Worm (Caenorhabditis elegans) whole organism, young adult: ENCODE measurements around the gene cpt-2.

Source experiments
- B0035.1 ChIP-seq: sonication (generic microtip); optimal IDR thresholded peaks from 2 replicates; lab custom pipeline; 2016; ENCODE audit warnings: missing genetic modification characterization, mild to moderate bottlenecking, missing compliant biosample characterization, missing genotype, missing genetic modification reagents
- B0261.1 ChIP-seq: sonication (generic microtip); optimal IDR thresholded peaks from 2 replicates; lab custom pipeline; 2016; ENCODE audit warnings: mild to moderate bottlenecking, missing genetic modification characterization, moderate library complexity, missing compliant biosample characterization
- B0336.3 ChIP-seq: fragments of 200-800 bp; sonication (Bioruptor generic); IDR thresholded peaks from 2 replicates; pipeline ENCODE4 v1.3.6; 2022; ENCODE audit warnings: missing genetic modification characterization, missing compliant biosample characterization
- C17E4.6 ChIP-seq: fragments of 200-800 bp; sonication (Bioruptor generic); IDR thresholded peaks from 2 replicates; pipeline ENCODE4 v1.3.6; 2022; ENCODE audit warnings: missing genetic modification reagents, missing genetic modification characterization, missing compliant biosample characterization
- D2030.7 ChIP-seq: fragments of 200-800 bp; sonication (Bioruptor generic); IDR thresholded peaks from 2 replicates; pipeline ENCODE4 v1.3.6; 2022; ENCODE audit warnings: missing genetic modification reagents, missing genetic modification characterization, missing compliant biosample characterization
- F37B4.10 ChIP-seq: fragments of 200-800 bp; sonication (Bioruptor generic); IDR thresholded peaks from 2 replicates; pipeline ENCODE4 v1.3.6; 2022; ENCODE audit warnings: missing genetic modification characterization, missing compliant biosample characterization
- F39B2.1 ChIP-seq: fragments of 200-800 bp; sonication (Bioruptor generic); IDR thresholded peaks from 2 replicates; pipeline ENCODE4 v1.3.6; 2022; ENCODE audit warnings: missing genetic modification reagents, missing genetic modification characterization, missing compliant biosample characterization
- F55B11.4 ChIP-seq: sonication (generic microtip); optimal IDR thresholded peaks from 2 replicates; lab custom pipeline; 2016; ENCODE audit warnings: missing compliant biosample characterization, missing genetic modification characterization, borderline replicate concordance; ENCODE audit not compliant: insufficient read depth
- Y53G8AR.9 ChIP-seq: fragments of 200-800 bp; sonication (Bioruptor generic); conservative IDR thresholded peaks from 2 replicates; pipeline ENCODE4 v1.3.6; 2022; ENCODE audit warnings: missing genetic modification reagents, missing genetic modification characterization, missing compliant biosample characterization
- Y56A3A.18 ChIP-seq: fragments of 200-800 bp; sonication (Bioruptor generic); IDR thresholded peaks from 2 replicates; pipeline ENCODE4 v1.3.6; 2022; ENCODE audit warnings: missing genetic modification reagents, missing genetic modification characterization, missing compliant biosample characterization
- athp-1 ChIP-seq: sonication (generic microtip); optimal IDR thresholded peaks from 2 replicates; lab custom pipeline; 2017; ENCODE audit warnings: mild to moderate bottlenecking, missing genetic modification characterization, missing compliant biosample characterization
- bed-2 ChIP-seq: fragments of 200-800 bp; sonication (Bioruptor generic); IDR thresholded peaks from 2 replicates; pipeline ENCODE4 v1.3.6; 2022; ENCODE audit warnings: missing genetic modification reagents, missing genetic modification characterization, missing compliant biosample characterization
- cebp-2 ChIP-seq: fragments of 200-800 bp; sonication (Bioruptor generic); IDR thresholded peaks from 2 replicates; pipeline ENCODE4 v1.3.6; 2022; ENCODE audit warnings: missing genetic modification characterization, missing compliant biosample characterization
- ceh-27 ChIP-seq: fragments of 200-800 bp; sonication (Bioruptor generic); optimal IDR thresholded peaks from 2 replicates; lab custom pipeline; 2018; ENCODE audit warnings: mild to moderate bottlenecking, missing genetic modification characterization, moderate library complexity, missing compliant biosample characterization
- ceh-79 ChIP-seq: sonication (generic microtip); optimal IDR thresholded peaks from 2 replicates; lab custom pipeline; 2017; ENCODE audit warnings: mild to moderate bottlenecking, missing genetic modification characterization, missing compliant biosample characterization
- chd-7 ChIP-seq: sonication (generic microtip); optimal IDR thresholded peaks from 2 replicates; lab custom pipeline; 2016; ENCODE audit warnings: mild to moderate bottlenecking, missing genetic modification characterization, moderate library complexity, missing compliant biosample characterization
- egl-18 ChIP-seq: fragments of 200-800 bp; sonication (Bioruptor generic); IDR thresholded peaks from 2 replicates; pipeline ENCODE4 v1.3.6; 2022; ENCODE audit warnings: missing genetic modification reagents, missing genetic modification characterization, missing compliant biosample characterization
- ekl-4 ChIP-seq: fragments of 200-800 bp; sonication (Bioruptor generic); IDR thresholded peaks from 2 replicates; pipeline ENCODE4 v1.3.6; 2022; ENCODE audit warnings: missing genetic modification reagents, missing genetic modification characterization, missing compliant biosample characterization
- fkh-3 ChIP-seq: sonication (generic microtip); optimal IDR thresholded peaks from 2 replicates; lab custom pipeline; 2016; ENCODE audit warnings: mild to moderate bottlenecking, missing genetic modification characterization, missing compliant biosample characterization
- him-1 ChIP-seq: sonication (generic microtip); optimal IDR thresholded peaks from 2 replicates; lab custom pipeline; 2016; ENCODE audit warnings: missing genotype, missing genetic modification reagents, missing genetic modification characterization, missing compliant biosample characterization
- hmg-1.2 ChIP-seq: fragments of 200-800 bp; sonication (Bioruptor generic); IDR thresholded peaks from 2 replicates; pipeline ENCODE4 v1.3.6; 2022; ENCODE audit warnings: missing genetic modification reagents, missing genetic modification characterization, missing compliant biosample characterization
- let-607 ChIP-seq, 2 experiments: fragments of 200-800 bp in 1 of 2; sonication (Bioruptor generic) in 1 of 2; sonication (generic microtip) in 1 of 2; optimal IDR thresholded peaks; 2 replicates each; lab custom pipeline; 2016 to 2018; ENCODE audit warnings: mild to moderate bottlenecking in 2 of 2, missing compliant biosample characterization in 2 of 2, missing genetic modification characterization in 2 of 2, moderate library complexity in 2 of 2, missing genotype in 1 of 2
- lsl-1 ChIP-seq: fragments of 200-800 bp; sonication (Bioruptor generic); optimal IDR thresholded peaks from 2 replicates; lab custom pipeline; 2018; ENCODE audit warnings: mild to moderate bottlenecking, missing genetic modification characterization, moderate library complexity, missing compliant biosample characterization
- mes-4 ChIP-seq: sonication (generic microtip); optimal IDR thresholded peaks from 2 replicates; lab custom pipeline; 2016; ENCODE audit warnings: missing genotype, missing genetic modification characterization, missing compliant biosample characterization
- mxl-1 ChIP-seq: sonication (generic microtip); optimal IDR thresholded peaks from 2 replicates; lab custom pipeline; 2016; ENCODE audit warnings: missing genetic modification characterization, missing compliant biosample characterization
- nfya-1 ChIP-seq: sonication (generic microtip); optimal IDR thresholded peaks from 2 replicates; lab custom pipeline; 2017; ENCODE audit warnings: antibody characterized with exemption, missing compliant biosample characterization, missing genetic modification characterization, borderline replicate concordance; ENCODE audit not compliant: insufficient read depth
- nfyb-1 ChIP-seq: fragments of 200-800 bp; sonication (Bioruptor generic); IDR thresholded peaks from 2 replicates; pipeline ENCODE4 v1.3.6; 2022; ENCODE audit warnings: missing genetic modification reagents, missing genetic modification characterization, missing compliant biosample characterization
- nhr-120 ChIP-seq: fragments of 200-800 bp; sonication (Bioruptor generic); IDR thresholded peaks from 2 replicates; pipeline ENCODE4 v1.3.6; 2022; ENCODE audit warnings: missing genetic modification characterization, missing compliant biosample characterization
- nhr-27 ChIP-seq: fragments of 200-800 bp; sonication (Bioruptor generic); optimal IDR thresholded peaks from 2 replicates; lab custom pipeline; 2018; ENCODE audit warnings: mild to moderate bottlenecking, missing genetic modification characterization, moderate library complexity, missing compliant biosample characterization
- pha-4 ChIP-seq: fragments of 150-350 bp; sonication (generic microtip); optimal IDR thresholded peaks from 2 replicates; lab custom pipeline; 2014; ENCODE audit warnings: missing biosample characterization, missing genetic modification reagents, missing genetic modification characterization
- sea-2 ChIP-seq: fragments of 200-800 bp; sonication (Bioruptor generic); IDR thresholded peaks from 2 replicates; pipeline ENCODE4 v1.3.6; 2022; ENCODE audit warnings: missing genetic modification characterization, missing compliant biosample characterization
- snpc-1.3 ChIP-seq: sonication (generic microtip); optimal IDR thresholded peaks from 2 replicates; lab custom pipeline; 2017; ENCODE audit warnings: missing genetic modification characterization, mild to moderate bottlenecking, missing compliant biosample characterization, antibody characterized with exemption, moderate library complexity, missing genotype, missing genetic modification reagents; ENCODE audit not compliant: insufficient read depth
- snpc-3.4 ChIP-seq: sonication (generic microtip); optimal IDR thresholded peaks from 2 replicates; lab custom pipeline; 2017; ENCODE audit warnings: missing genetic modification characterization, mild to moderate bottlenecking, missing compliant biosample characterization, antibody characterized with exemption, moderate library complexity, missing genotype, missing genetic modification reagents
- somi-1 ChIP-seq: fragments of 200-800 bp; sonication (Bioruptor generic); optimal IDR thresholded peaks from 2 replicates; lab custom pipeline; 2018; ENCODE audit warnings: mild to moderate bottlenecking, missing genetic modification characterization, missing compliant biosample characterization
- tbp1 ChIP-seq: fragments of 200-800 bp; sonication (Bioruptor generic); optimal IDR thresholded peaks from 2 replicates; lab custom pipeline; 2018; ENCODE audit warnings: mild to moderate bottlenecking, missing genetic modification characterization, missing compliant biosample characterization
- tbx-9 ChIP-seq: sonication (generic microtip); optimal IDR thresholded peaks from 2 replicates; lab custom pipeline; 2016; ENCODE audit warnings: borderline replicate concordance, missing genetic modification characterization, inconsistent platforms, missing compliant biosample characterization
- tlf-1 ChIP-seq: fragments of 200-800 bp; sonication (Bioruptor generic); optimal IDR thresholded peaks from 2 replicates; lab custom pipeline; 2018; ENCODE audit warnings: mild to moderate bottlenecking, missing genetic modification characterization, missing compliant biosample characterization
- unc-62 ChIP-seq: fragments of 150-350 bp; optimal IDR thresholded peaks from 2 replicates; lab custom pipeline; 2014; ENCODE audit warnings: missing biosample characterization, missing genetic modification reagents, missing genetic modification characterization
- zim-3 ChIP-seq: sonication (generic microtip); optimal IDR thresholded peaks from 2 replicates; lab custom pipeline; 2017; ENCODE audit warnings: mild to moderate bottlenecking, missing genetic modification characterization, moderate library complexity, missing compliant biosample characterization
- ztf-26 ChIP-seq: sonication (generic microtip); optimal IDR thresholded peaks from 2 replicates; lab custom pipeline; 2017; ENCODE audit warnings: missing genetic modification characterization, missing compliant biosample characterization
- ztf-28 ChIP-seq: fragments of 200-800 bp; sonication (Bioruptor generic); IDR thresholded peaks from 2 replicates; pipeline ENCODE4 v1.3.6; 2022; ENCODE audit warnings: missing genetic modification reagents, missing genetic modification characterization, missing compliant biosample characterization

Gene cpt-2

DNA sequence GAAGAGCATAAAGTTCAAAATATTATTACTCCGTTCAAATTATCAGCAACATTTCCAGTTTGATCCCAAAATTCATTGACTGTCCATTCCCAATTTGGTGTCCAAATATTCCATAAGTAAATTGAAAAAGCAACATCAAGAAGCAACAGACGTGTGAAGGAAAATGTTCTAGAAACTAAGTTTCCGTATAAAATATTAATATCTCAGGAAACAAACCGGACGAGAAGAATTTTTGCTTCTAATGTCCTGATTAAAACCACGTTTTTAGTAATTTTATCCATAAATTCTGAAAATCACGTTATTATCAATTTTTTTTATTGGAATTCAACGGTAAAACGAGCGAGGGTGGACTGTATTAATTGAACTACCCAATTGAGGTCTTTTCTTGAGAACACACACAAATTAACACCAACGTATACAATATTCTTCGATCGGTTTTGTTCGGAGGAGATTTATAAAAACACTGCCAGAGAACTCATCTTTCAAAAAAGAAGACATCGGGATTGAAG lies 32.4 kb upstream of the cpt-2 start, which contains the start of gene pigq-1 (continued):
- peak; percentile 68 for TF ChIP-seq snpc-3.4 (tag; lab: Kevin White, UChicago)
- TF ChIP-seq tbp1 (GFP tag; lab: Kevin White, UChicago): peak; percentile 34
- no peak for TF ChIP-seq bed-2 (GFP tag; lab: Robert Waterston, UW)
- TF ChIP-seq Y53G8AR.9 (GFP tag; lab: Robert Waterston, UW): peak; percentile 84
- TF ChIP-seq B0261.1: no peak
- peak; percentile 81; the same call in 1 of the 2 replicates for TF ChIP-seq B0336.3
- no peak for TF ChIP-seq hmg-1.2 (GFP tag; lab: Robert Waterston, UW)
- no peak for TF ChIP-seq mes-4 (tag; lab: Kevin White, UChicago)
- TF ChIP-seq nhr-120 (GFP tag; lab: Robert Waterston, UW): no peak
- peak; percentile 38 for TF ChIP-seq zim-3 (tag; lab: Kevin White, UChicago)
- peak; percentile 4 for TF ChIP-seq lsl-1 (GFP tag; lab: Kevin White, UChicago)
- TF ChIP-seq chd-7 (tag; lab: Kevin White, UChicago): peak; percentile 52
- TF ChIP-seq F55B11.4: no peak
- peak; percentile 86 for TF ChIP-seq fkh-3
- TF ChIP-seq ztf-28 (GFP tag; lab: Robert Waterston, UW): no peak
- no peak for TF ChIP-seq cebp-2
- TF ChIP-seq athp-1: peak; percentile 52
- peak; percentile 47; the same call in 1 of the 2 replicates for TF ChIP-seq F39B2.1 (GFP tag; lab: Robert Waterston, UW)
- no peak for TF ChIP-seq F37B4.10 (GFP tag; lab: Robert Waterston, UW)
- TF ChIP-seq tbx-9 (tag; lab: Kevin White, UChicago): no peak
- 0 out of 2 replicates have a peak, but pooled peaks have one; percentile 6 for TF ChIP-seq C17E4.6
- peak; percentile 30 for TF ChIP-seq nhr-27 (tag; lab: Kevin White, UChicago)
- TF ChIP-seq let-607 (tag; optimal IDR thresholded peaks at IDR 0.05; lab: Kevin White, UChicago): peak in 1 of 2 experiments; percentile 34
- TF ChIP-seq nfya-1 (tag; lab: Kevin White, UChicago): no peak
- TF ChIP-seq Y56A3A.18: peak; percentile 71; the same call in 1 of the 2 replicates
- peak; percentile 74 for TF ChIP-seq B0035.1 (tag; lab: Kevin White, UChicago)
- TF ChIP-seq ceh-79: no peak
- peak; percentile 80 for TF ChIP-seq tlf-1 (GFP tag; lab: Kevin White, UChicago)
- no peak for TF ChIP-seq ceh-27 (GFP tag; lab: Kevin White, UChicago)
- peak; percentile 72 for TF ChIP-seq snpc-1.3
- peak; percentile 22 for TF ChIP-seq mxl-1 (tag; lab: Kevin White, UChicago)
- no peak for TF ChIP-seq sea-2
- 0 out of 2 replicates have a peak, but pooled peaks have one; percentile 19 for TF ChIP-seq D2030.7 (GFP tag; lab: Robert Waterston, UW)
- TF ChIP-seq ztf-26 (tag; lab: Kevin White, UChicago): peak; percentile 39
- no peak for TF ChIP-seq unc-62 (GFP tag; lab: Kevin White, UChicago)
- TF ChIP-seq him-1 (tag; lab: Kevin White, UChicago): peak; percentile 56
- peak; percentile 71; the same call in 1 of the 2 replicates for TF ChIP-seq nfyb-1 (GFP tag; lab: Robert Waterston, UW)
- TF ChIP-seq ekl-4 (GFP tag; lab: Robert Waterston, UW): peak; percentile 53; the same call in 1 of the 2 replicates
- TF ChIP-seq somi-1: peak; percentile 14
- no peak for TF ChIP-seq egl-18 (GFP tag; lab: Robert Waterston, UW)
- TF ChIP-seq pha-4 (tag; lab: Kevin White, UChicago): no peak
